Fruit fly (Drosophila melanogaster) whole organism, pupa: ENCODE measurements around the gene Rnf146.

Source experiments
- CG4496 ChIP-seq: fragments of 200-800 bp; sonication (Bioruptor generic); IDR thresholded peaks from 3 replicates; pipeline ENCODE4 v1.3.6; 2022; ENCODE audit warnings: missing biosample characterization, missing genetic modification characterization
- CG8301 ChIP-seq: fragments of 200-800 bp; sonication (Bioruptor generic); optimal IDR thresholded peaks from 2 replicates; lab custom pipeline; 2018; ENCODE audit warnings: missing biosample characterization, mild to moderate bottlenecking, missing genetic modification characterization
- CG9948 ChIP-seq: fragments of 200-800 bp; sonication (Bioruptor generic); optimal IDR thresholded peaks from 2 replicates; lab custom pipeline; 2018; ENCODE audit warnings: missing biosample characterization, mild to moderate bottlenecking, missing genetic modification characterization, moderate library complexity
- EcR ChIP-seq: fragments of 200-800 bp; sonication (Bioruptor generic); optimal IDR thresholded peaks from 3 replicates; lab custom pipeline; 2019; ENCODE audit warnings: missing biosample characterization, missing genetic modification characterization, mild to moderate bottlenecking, moderate library complexity, missing genetic modification reagents
- Ets98B ChIP-seq: fragments of 200-800 bp; sonication (Bioruptor generic); IDR thresholded peaks from 2 replicates; pipeline ENCODE4 v1.3.6; 2022; ENCODE audit warnings: missing biosample characterization, missing genetic modification characterization
- Pif1B ChIP-seq: fragments of 200-800 bp; sonication (Bioruptor generic); optimal IDR thresholded peaks from 3 replicates; lab custom pipeline; 2016; ENCODE audit warnings: missing biosample characterization, missing genetic modification characterization
- Snoo ChIP-seq: fragments of 200-800 bp; sonication (Bioruptor generic); optimal IDR thresholded peaks from 3 replicates; lab custom pipeline; 2017; ENCODE audit warnings: missing biosample characterization, mild to moderate bottlenecking, missing genetic modification characterization, inconsistent platforms

DNA sequence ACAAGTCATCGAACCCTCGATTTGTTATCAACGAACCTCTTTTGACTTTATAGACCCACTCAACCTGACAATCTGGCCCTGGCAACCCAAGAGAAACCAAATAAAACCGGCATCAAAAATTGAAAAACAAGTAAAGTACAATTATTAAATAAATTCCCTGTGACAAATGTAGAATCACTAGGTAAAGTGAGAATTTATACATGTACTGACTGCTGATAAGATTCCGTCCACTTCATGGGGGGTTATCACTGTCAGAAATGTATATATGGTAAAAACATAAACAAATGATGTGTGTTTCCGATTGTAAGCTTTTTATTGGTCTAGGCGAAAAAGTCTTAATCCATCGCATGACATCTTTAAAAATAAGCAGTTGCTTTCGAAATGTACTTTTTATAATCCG is 6.0 kb upstream of the Rnf146 start:
- TF ChIP-seq EcR (GFP tag; lab: Kevin White, UChicago) = no peak
- TF ChIP-seq CG9948 = no peak
- TF ChIP-seq CG8301 (tag; lab: Kevin White, UChicago) = no peak
- no peak for TF ChIP-seq Snoo
- TF ChIP-seq Pif1B (GFP tag; lab: Kevin White, UChicago) = no peak
- no peak for TF ChIP-seq Ets98B
- no peak for TF ChIP-seq CG4496 (GFP tag; lab: Robert Waterston, UW)
